Fruit fly (Drosophila melanogaster) ovary, adult (tissue): ENCODE data around the gene CG13055.

Source experiments
- CG17801 ChIP-seq: fragments of 200-800 bp; optimal IDR thresholded peaks from 2 replicates; lab custom pipeline; 2019; ENCODE audit warnings: missing biosample characterization, mild to moderate bottlenecking, missing genetic modification characterization, moderate library complexity; ENCODE audit not compliant: partially characterized antibody

The CG13055 gene

dm6 chr3L:16272338-16272959 lies 20.3 kb upstream of the CG13055 start, which contains the start of gene CG13066:
Gene CG13066, plus strand, starts transcription at chr3L:16272909.
- no peak for TF ChIP-seq CG17801

- TF ChIP-seq CG17801, result no peak
These were observed 18.7 kb upstream of the CG13055 start, which contains the start of the genes CG34248 and CG13067 for dm6 chr3L:16270802-16271332. Gene CG34248, minus strand, starts transcription at chr3L:16270902. Gene CG13067, plus strand, starts transcription at chr3L:16271282.

dm6 chr3L:16269092-16269491 lies 16.9 kb upstream of the CG13055 start, which contains the start of gene CG13068:
Gene CG13068, plus strand, starts transcription at chr3L:16269392.
- no peak for TF ChIP-seq CG17801

dm6 chr3L:16268106-16268733 lies 16.1 kb upstream of the CG13055 start, which contains the start of gene CG4950:
Gene CG4950, minus strand, starts transcription at chr3L:16268156.
- TF ChIP-seq CG17801, result no peak

dm6 chr3L:16265000-16265399 lies 12.8 kb upstream of the CG13055 start, which contains the start of the genes CG13051 and CG13069:
Gene CG13051, minus strand, starts transcription at chr3L:16265100.
Gene CG13069, plus strand, starts transcription at chr3L:16265385.
- no peak for TF ChIP-seq CG17801

DNA sequence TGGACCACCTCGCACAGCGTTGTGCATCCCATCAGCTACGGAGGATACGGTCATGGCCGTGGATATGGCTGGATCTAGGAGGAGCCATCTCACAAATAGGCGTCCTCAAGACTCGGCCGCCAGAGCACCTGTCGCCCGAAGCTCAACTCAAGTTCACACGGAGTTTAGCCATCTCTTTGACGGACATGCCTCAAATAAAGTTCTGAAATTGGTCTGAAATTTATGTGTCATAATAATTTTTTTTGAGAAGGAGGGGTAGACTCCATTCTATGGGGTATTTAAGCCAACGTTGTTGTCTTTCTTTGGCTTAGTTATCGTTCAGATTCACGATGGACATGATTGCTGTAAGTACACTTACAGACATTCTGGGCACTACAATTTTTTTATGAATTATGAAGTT lies 10.9 kb upstream of the CG13055 start, which contains the start of gene CG13070:
Gene CG13070 (plus strand): TSS at position 301 of the 400 bp plus-strand sequence.
- no peak for TF ChIP-seq CG17801

- TF ChIP-seq CG17801, result no peak
These were observed 10.3 kb upstream of the CG13055 start, which contains the start of gene CG13071 for dm6 chr3L:16262440-16262839. Gene CG13071, plus strand, starts transcription at chr3L:16262740.

dm6 chr3L:16261505-16261904 lies 9.3 kb upstream of the CG13055 start, which contains the start of gene CG34247:
Gene CG34247, minus strand, starts transcription at chr3L:16261605.
- no peak for TF ChIP-seq CG17801

- no peak for TF ChIP-seq CG17801
These were observed 7.4 kb upstream of the CG13055 start, which contains the start of gene CG13053 for dm6 chr3L:16259552-16259951. Gene CG13053, minus strand, starts transcription at chr3L:16259722.

DNA sequence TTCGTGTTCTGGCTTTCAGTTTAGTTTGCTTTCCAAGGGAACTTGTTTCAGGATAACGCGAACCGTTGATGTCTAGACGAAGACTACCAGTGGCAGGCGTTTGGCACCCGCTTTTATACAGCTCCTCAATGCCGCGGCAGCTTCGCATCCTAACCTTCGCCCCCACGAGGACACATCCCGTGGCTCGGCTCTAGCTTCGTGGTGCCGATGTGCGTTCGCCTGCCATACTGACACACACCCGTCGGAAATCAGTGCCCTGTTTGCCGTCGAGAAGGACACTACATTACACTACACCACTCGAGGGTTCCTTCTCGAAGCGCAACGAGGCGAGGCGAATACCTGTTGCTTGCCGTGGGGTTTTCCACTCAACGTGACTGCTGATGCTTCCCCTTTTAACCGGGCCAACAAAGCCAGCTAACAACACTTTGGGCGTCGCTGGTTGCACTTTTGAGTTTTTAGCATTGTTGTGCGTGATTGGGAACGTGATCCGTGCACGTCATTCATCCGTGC lies 5.0 kb upstream of the CG13055 start, which contains the start of gene CG13054:
Gene CG13054 (minus strand): TSS at position 74 of the 510 bp plus-strand sequence.
- no peak for TF ChIP-seq CG17801

dm6 chr3L:16241296-16241695 lies 10.9 kb downstream of the CG13055 start:
- TF ChIP-seq CG17801, result no peak

DNA sequence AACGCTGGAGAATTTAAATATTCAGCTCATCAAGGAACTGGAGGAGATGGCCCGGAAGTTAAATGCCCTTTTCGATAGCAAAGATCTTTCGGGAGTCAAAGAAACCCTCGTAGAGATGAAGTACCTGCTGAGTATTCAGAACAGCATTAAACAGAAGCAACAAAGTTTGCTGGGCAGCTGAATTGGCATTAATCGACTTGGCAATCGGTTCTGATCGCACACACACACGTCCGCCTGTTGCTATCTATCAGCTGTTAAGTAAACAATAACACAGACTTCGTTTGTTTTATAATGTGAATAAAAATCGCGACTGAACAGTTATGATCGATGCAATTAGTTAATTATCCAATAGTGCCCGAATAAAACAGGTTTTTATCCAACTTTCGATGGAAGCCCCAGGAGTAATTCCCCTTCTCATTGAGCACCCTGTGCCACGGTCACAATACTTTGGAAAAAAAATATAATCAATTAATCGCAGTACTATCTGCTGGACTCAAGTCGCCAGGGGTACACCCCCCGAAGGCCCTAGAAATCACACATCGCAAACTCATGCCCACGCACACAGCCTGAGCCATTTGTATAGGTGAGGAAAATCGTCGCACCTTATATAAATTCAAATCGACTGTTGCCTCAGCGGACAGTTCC lies 18.2 kb downstream of the CG13055 start:
- TF ChIP-seq CG17801, result no peak

- peak; percentile 11 for TF ChIP-seq CG17801
These were observed 19.2 kb downstream of the CG13055 start, which contains the start of gene Hsc20 for dm6 chr3L:16232924-16233323. Gene Hsc20, plus strand, starts transcription at chr3L:16233127.

DNA sequence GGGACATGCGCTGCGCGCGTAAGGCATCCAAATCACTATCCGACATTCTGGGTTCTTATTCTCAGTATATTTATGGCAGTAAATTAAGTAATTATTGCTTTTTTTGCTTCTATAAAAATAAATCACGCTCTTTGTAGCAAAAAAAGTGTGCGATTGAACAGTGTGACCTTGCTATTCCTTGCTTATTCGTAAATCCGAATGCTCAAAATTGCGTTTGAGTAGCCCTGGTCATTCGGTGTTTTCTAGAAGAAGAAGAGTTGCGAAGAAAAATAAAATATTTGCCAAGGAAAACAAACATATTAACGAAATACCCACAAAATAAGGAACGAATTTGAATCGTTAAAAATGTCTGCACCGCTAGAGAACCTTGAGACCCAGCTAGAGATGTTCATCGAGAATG lies 20.3 kb downstream of the CG13055 start, which contains the start of the genes PDCD-5 and MED10:
Gene PDCD-5 (minus strand): TSS at position 182 of the 400 bp plus-strand sequence.
Gene MED10 (plus strand): TSS at position 228 of the 400 bp plus-strand sequence.
- peak; percentile 60 for TF ChIP-seq CG17801

dm6 chr3L:16228659-16229205 lies 23.4 kb downstream of the CG13055 start, which contains the start of gene Tmx3:
Gene Tmx3, plus strand, starts transcription at chr3L:16229100.
- peak; percentile 71 for TF ChIP-seq CG17801

dm6 chr3L:16225175-16225574 lies 27.0 kb downstream of the CG13055 start:
- TF ChIP-seq CG17801, result no peak
